Fruit fly (Drosophila melanogaster): Measurements from ENCODE around the gene CG34348.

dm6 chrX:11389494-11390447, 50.1 kb downstream of the CG34348 start:
- TF ChIP-seq ovo (GFP tag; optimal IDR thresholded peaks at IDR 0.05) (no peak), Mnt (GFP tag; optimal IDR thresholded peaks at IDR 0.05) (no peak), CG5204 (GFP tag; optimal IDR thresholded peaks at IDR 0.05) (no peak), CG7101 (tag; optimal IDR thresholded peaks at IDR 0.05) (no peak), toe (GFP tag; optimal IDR thresholded peaks at IDR 0.05) (no peak), tj (GFP tag; optimal IDR thresholded peaks at IDR 0.05) (no peak), cic (GFP tag; optimal IDR thresholded peaks at IDR 0.05) (no peak), CG33017 (tag; optimal IDR thresholded peaks at IDR 0.05) (no peak), CG7045 (GFP tag; optimal IDR thresholded peaks at IDR 0.05) (no peak), cnc (optimal IDR thresholded peaks at IDR 0.05) (no peak), Clk (GFP tag; optimal IDR thresholded peaks at IDR 0.05) (no peak)

Measured in whole organism, adult.